Worm (Caenorhabditis elegans) whole organism, L1 larva: ENCODE data around the gene T01D3.3.

Source experiments
- ama-1 ChIP-seq: fragments of 150-350 bp; optimal IDR thresholded peaks from 2 replicates; lab custom pipeline; 2014
- tbx-2 ChIP-seq: sonication (generic microtip); optimal IDR thresholded peaks from 2 replicates; lab custom pipeline; 2016; ENCODE audit warnings: missing genetic modification characterization, missing compliant biosample characterization
- zag-1 ChIP-seq: fragments of 150-350 bp; optimal IDR thresholded peaks from 2 replicates; lab custom pipeline; 2014; ENCODE audit warnings: missing biosample characterization, missing genetic modification characterization

DNA sequence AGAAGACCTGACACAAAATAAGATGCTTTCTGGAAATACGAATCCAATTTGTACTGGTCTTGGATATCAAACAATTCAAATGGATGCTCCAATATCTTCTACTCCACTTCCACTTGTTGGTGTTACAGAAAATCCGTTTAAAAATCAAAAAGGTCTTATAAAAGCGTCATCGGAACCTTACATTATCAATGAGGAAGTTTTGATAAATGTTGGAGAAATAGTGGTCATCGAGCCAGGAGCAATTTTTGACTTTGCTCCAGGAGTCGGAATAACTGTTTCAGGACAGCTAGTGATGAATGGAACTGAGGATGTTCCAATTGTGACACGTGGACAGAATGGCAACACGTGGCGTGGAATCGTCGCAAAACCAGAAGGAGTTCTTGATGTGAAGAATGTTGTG, 10.0 kb upstream of the T01D3.3 start:
- no peak for TF ChIP-seq zag-1 (tag; lab: Kevin White, UChicago)
- no peak for TF ChIP-seq ama-1 (lab: Kevin White, UChicago)
- TF ChIP-seq tbx-2: no peak
